Worm (Caenorhabditis elegans) whole organism, early embryonic: ENCODE data around the gene srz-47.

Experiments
- B0310.2 ChIP-seq: sonication (generic microtip); optimal IDR thresholded peaks from 2 replicates; lab custom pipeline; 2016; ENCODE audit warnings: mild to moderate bottlenecking, missing genetic modification characterization, missing compliant biosample characterization
- F13C5.2 ChIP-seq: sonication (generic microtip); optimal IDR thresholded peaks from 2 replicates; lab custom pipeline; 2017; ENCODE audit warnings: mild to moderate bottlenecking, missing genetic modification characterization, inconsistent platforms, missing compliant biosample characterization
- aly-1 ChIP-seq: sonication (generic microtip); optimal IDR thresholded peaks from 2 replicates; lab custom pipeline; 2016; ENCODE audit warnings: missing genetic modification characterization, missing compliant biosample characterization
- ama-1 ChIP-seq: fragments of 150-350 bp; optimal IDR thresholded peaks from 2 replicates; lab custom pipeline; 2014
- ceh-13 ChIP-seq: fragments of 200-800 bp; sonication (Bioruptor generic); optimal IDR thresholded peaks from 2 replicates; lab custom pipeline; 2018; ENCODE audit warnings: mild to moderate bottlenecking, missing genetic modification characterization, missing compliant biosample characterization
- ceh-36 ChIP-seq: sonication (generic microtip); optimal IDR thresholded peaks from 2 replicates; lab custom pipeline; 2016; ENCODE audit warnings: missing genetic modification characterization, inconsistent platforms, missing compliant biosample characterization
- ets-7 ChIP-seq: sonication (generic microtip); optimal IDR thresholded peaks from 2 replicates; lab custom pipeline; 2016; ENCODE audit warnings: missing genotype, missing genetic modification characterization, missing compliant biosample characterization
- flt-1 ChIP-seq: fragments of 200-800 bp; sonication (Bioruptor generic); IDR thresholded peaks from 2 replicates; pipeline ENCODE4 v1.3.6; 2022; ENCODE audit warnings: missing genetic modification characterization, missing compliant biosample characterization
- hmbx-1 ChIP-seq: sonication (generic microtip); optimal IDR thresholded peaks from 2 replicates; lab custom pipeline; 2016; ENCODE audit warnings: mild to moderate bottlenecking, missing genetic modification characterization, missing compliant biosample characterization
- hmg-4 ChIP-seq: fragments of 200-800 bp; sonication (Bioruptor generic); optimal IDR thresholded peaks from 2 replicates; lab custom pipeline; 2018; ENCODE audit warnings: mild to moderate bottlenecking, missing genetic modification characterization, missing compliant biosample characterization
- hnd-1 ChIP-seq: sonication (generic microtip); optimal IDR thresholded peaks from 2 replicates; lab custom pipeline; 2016; ENCODE audit warnings: missing genetic modification characterization, missing compliant biosample characterization
- pes-1 ChIP-seq: fragments of 200-800 bp; sonication (Bioruptor generic); IDR thresholded peaks from 2 replicates; pipeline ENCODE4 v1.3.6; 2022; ENCODE audit warnings: missing genetic modification reagents, missing genetic modification characterization, missing compliant biosample characterization
- scrt-1 ChIP-seq: fragments of 200-800 bp; sonication (Bioruptor generic); IDR thresholded peaks from 2 replicates; pipeline ENCODE4 v1.3.6; 2022; ENCODE audit warnings: missing genetic modification characterization, missing compliant biosample characterization
- sea-1 ChIP-seq: fragments of 200-800 bp; sonication (Bioruptor generic); conservative IDR thresholded peaks from 2 replicates; pipeline ENCODE4 v1.3.6; 2022; ENCODE audit warnings: missing genetic modification characterization, missing compliant biosample characterization
- tbx-11 ChIP-seq: fragments of 200-800 bp; sonication (Bioruptor generic); IDR thresholded peaks from 2 replicates; pipeline ENCODE4 v1.3.6; 2022; ENCODE audit warnings: missing genetic modification characterization, missing compliant biosample characterization
- tbx-37 ChIP-seq: fragments of 200-800 bp; sonication (Bioruptor generic); conservative IDR thresholded peaks from 2 replicates; pipeline ENCODE4 v1.3.6; 2022; ENCODE audit warnings: missing genetic modification reagents, missing genetic modification characterization, missing compliant biosample characterization
- tra-4 ChIP-seq: sonication (generic microtip); optimal IDR thresholded peaks from 2 replicates; lab custom pipeline; 2017; ENCODE audit warnings: missing genetic modification characterization, missing compliant biosample characterization

The srz-47 gene

ce11 chrV:17208045-17208444 lies 15.9 kb upstream of the srz-47 start, which contains the start of gene Y68A4A.13:
TSS of gene Y68A4A.13 (minus strand) at chrV:17208145.
- TF ChIP-seq tbx-11 (GFP tag; lab: Robert Waterston, UW) (no peak), hmbx-1 (tag; lab: Kevin White, UChicago) (no peak), B0310.2 (no peak), hmg-4 (GFP tag; lab: Kevin White, UChicago) (no peak), F13C5.2 (tag; lab: Kevin White, UChicago) (no peak), scrt-1 (GFP tag; lab: Robert Waterston, UW) (no peak), pes-1 (GFP tag; lab: Robert Waterston, UW) (no peak), ceh-13 (GFP tag; lab: Kevin White, UChicago) (no peak), hnd-1 (tag; lab: Kevin White, UChicago) (no peak), flt-1 (no peak), tra-4 (tag; lab: Kevin White, UChicago) (no peak), ama-1 (no peak), aly-1 (tag; lab: Kevin White, UChicago) (no peak)

ce11 chrV:17206469-17206868 lies 14.3 kb upstream of the srz-47 start:
- no peak for TF ChIP-seq F13C5.2 (tag; lab: Kevin White, UChicago)
- TF ChIP-seq flt-1, result no peak
- TF ChIP-seq tra-4 (tag; lab: Kevin White, UChicago), result no peak
- no peak for TF ChIP-seq tbx-11 (GFP tag; lab: Robert Waterston, UW)
- no peak for TF ChIP-seq ceh-36
- no peak for TF ChIP-seq tbx-37 (GFP tag; lab: Robert Waterston, UW)
- no peak for TF ChIP-seq hnd-1 (tag; lab: Kevin White, UChicago)
- no peak for TF ChIP-seq sea-1 (GFP tag; lab: Robert Waterston, UW)

- TF ChIP-seq tra-4 (tag; lab: Kevin White, UChicago), result no peak
- TF ChIP-seq aly-1 (tag; lab: Kevin White, UChicago), result no peak
- no peak for TF ChIP-seq ama-1
- TF ChIP-seq F13C5.2 (tag; lab: Kevin White, UChicago), result no peak
- TF ChIP-seq ceh-13 (GFP tag; lab: Kevin White, UChicago), result no peak
- TF ChIP-seq ceh-36, result no peak
- no peak for TF ChIP-seq flt-1
- TF ChIP-seq hmg-4 (GFP tag; lab: Kevin White, UChicago), result no peak
- no peak for TF ChIP-seq sea-1 (GFP tag; lab: Robert Waterston, UW)
- no peak for TF ChIP-seq ets-7 (tag; lab: Kevin White, UChicago)
- TF ChIP-seq scrt-1 (GFP tag; lab: Robert Waterston, UW), result no peak
- TF ChIP-seq pes-1 (GFP tag; lab: Robert Waterston, UW), result no peak
These were observed 9.7 kb upstream of the srz-47 start, which contains the start of gene Y68A4A.10 for ce11 chrV:17201847-17202246. TSS of gene Y68A4A.10 (plus strand) at chrV:17202147.

ce11 chrV:17198926-17199325 lies 6.8 kb upstream of the srz-47 start, which contains the start of gene srz-96:
TSS of gene srz-96 (plus strand) at chrV:17199226.
- TF ChIP-seq ceh-13 (GFP tag; lab: Kevin White, UChicago) (no peak), ama-1 (no peak), B0310.2 (no peak)

- TF ChIP-seq hmbx-1 (tag; lab: Kevin White, UChicago), result no peak
- TF ChIP-seq hmg-4 (GFP tag; lab: Kevin White, UChicago), result no peak
- TF ChIP-seq tra-4 (tag; lab: Kevin White, UChicago), result no peak
- TF ChIP-seq hnd-1 (tag; lab: Kevin White, UChicago), result no peak
- TF ChIP-seq ama-1, result no peak
- no peak for TF ChIP-seq ets-7 (tag; lab: Kevin White, UChicago)
- no peak for TF ChIP-seq aly-1 (tag; lab: Kevin White, UChicago)
These were observed 1.7 kb downstream of the srz-47 start, which contains the start of gene str-199 for ce11 chrV:17190399-17190798. TSS of gene str-199 (minus strand) at chrV:17190499.

- no peak for TF ChIP-seq ceh-13 (GFP tag; lab: Kevin White, UChicago)
- TF ChIP-seq tbx-37 (GFP tag; lab: Robert Waterston, UW), result no peak
- no peak for TF ChIP-seq hnd-1 (tag; lab: Kevin White, UChicago)
- TF ChIP-seq hmbx-1 (tag; lab: Kevin White, UChicago), result no peak
- no peak for TF ChIP-seq scrt-1 (GFP tag; lab: Robert Waterston, UW)
- TF ChIP-seq ceh-36, result no peak
- TF ChIP-seq pes-1 (GFP tag; lab: Robert Waterston, UW), result no peak
- no peak for TF ChIP-seq sea-1 (GFP tag; lab: Robert Waterston, UW)
- TF ChIP-seq ets-7 (tag; lab: Kevin White, UChicago), result no peak
- TF ChIP-seq ama-1, result no peak
- no peak for TF ChIP-seq aly-1 (tag; lab: Kevin White, UChicago)
- TF ChIP-seq F13C5.2 (tag; lab: Kevin White, UChicago), result no peak
- TF ChIP-seq tbx-11 (GFP tag; lab: Robert Waterston, UW), result no peak
- no peak for TF ChIP-seq flt-1
- no peak for TF ChIP-seq tra-4 (tag; lab: Kevin White, UChicago)
- TF ChIP-seq B0310.2, result no peak
These were observed 10.1 kb downstream of the srz-47 start, which contains the start of gene srh-159 for ce11 chrV:17182045-17182444. TSS of gene srh-159 (plus strand) at chrV:17182345.

- TF ChIP-seq hmg-4 (GFP tag; lab: Kevin White, UChicago), result no peak
These were observed 13.7 kb downstream of the srz-47 start, which contains the start of gene srh-174 for ce11 chrV:17178457-17178856. TSS of gene srh-174 (plus strand) at chrV:17178757.

- no peak for TF ChIP-seq hnd-1 (tag; lab: Kevin White, UChicago)
- TF ChIP-seq ama-1, result no peak
- TF ChIP-seq tbx-37 (GFP tag; lab: Robert Waterston, UW), result no peak
- TF ChIP-seq B0310.2, result no peak
- no peak for TF ChIP-seq ets-7 (tag; lab: Kevin White, UChicago)
- no peak for TF ChIP-seq aly-1 (tag; lab: Kevin White, UChicago)
- TF ChIP-seq ceh-13 (GFP tag; lab: Kevin White, UChicago), result no peak
- no peak for TF ChIP-seq hmbx-1 (tag; lab: Kevin White, UChicago)
- no peak for TF ChIP-seq sea-1 (GFP tag; lab: Robert Waterston, UW)
- no peak for TF ChIP-seq ceh-36
- no peak for TF ChIP-seq hmg-4 (GFP tag; lab: Kevin White, UChicago)
- TF ChIP-seq flt-1, result no peak
- TF ChIP-seq F13C5.2 (tag; lab: Kevin White, UChicago), result no peak
- TF ChIP-seq tra-4 (tag; lab: Kevin White, UChicago), result no peak
- no peak for TF ChIP-seq pes-1 (GFP tag; lab: Robert Waterston, UW)
- TF ChIP-seq scrt-1 (GFP tag; lab: Robert Waterston, UW), result no peak
- TF ChIP-seq tbx-11 (GFP tag; lab: Robert Waterston, UW), result no peak
These were observed 14.2 kb downstream of the srz-47 start, which contains the start of gene srsx-1 for ce11 chrV:17177967-17178366. TSS of gene srsx-1 (minus strand) at chrV:17178067.
